Fruit fly (Drosophila melanogaster): Measurements from ENCODE around the gene ppk26.

The ppk26 gene

dm6 chr3L:7455849-7456248 is at the start of gene ppk26:
TSS of gene ppk26 (plus strand) at chr3L:7456149.
- TF ChIP-seq CG13204 (GFP tag; optimal IDR thresholded peaks at IDR 0.05), result no peak
- no peak for TF ChIP-seq CG14655 (GFP tag; optimal IDR thresholded peaks at IDR 0.05)
- TF ChIP-seq Snoo (tag; optimal IDR thresholded peaks at IDR 0.05), result no peak

- TF ChIP-seq CG32121 (GFP tag; IDR thresholded peaks at IDR 0.05) (no peak), CG17806 (tag; optimal IDR thresholded peaks at IDR 0.05) (no peak), Pif1A (GFP tag; optimal IDR thresholded peaks at IDR 0.05) (no peak), CG15710 (tag; optimal IDR thresholded peaks at IDR 0.05) (no peak), Snoo (tag; optimal IDR thresholded peaks at IDR 0.05) (no peak)
Observed at dm6 chr3L:7422578-7422977, 33.4 kb upstream of the ppk26 start.

- peak; percentile 64; the same call in 1 of the 3 replicates for TF ChIP-seq CG4496 (GFP tag; IDR thresholded peaks at IDR 0.05)
- no peak for TF ChIP-seq gl (tag; optimal IDR thresholded peaks at IDR 0.05)
- no peak for TF ChIP-seq fd96Ca (GFP tag; IDR thresholded peaks at IDR 0.05)
- TF ChIP-seq Ets98B (GFP tag; IDR thresholded peaks at IDR 0.05), result 0 out of 2 replicates have a peak, but pooled peaks have one; percentile 37
- no peak for TF ChIP-seq CG8301 (tag; optimal IDR thresholded peaks at IDR 0.05)
- TF ChIP-seq CG13204 (GFP tag; optimal IDR thresholded peaks at IDR 0.05), result no peak
- TF ChIP-seq EcR (GFP tag; optimal IDR thresholded peaks at IDR 0.05), result no peak
- no peak for TF ChIP-seq CG9948 (tag; optimal IDR thresholded peaks at IDR 0.05)
- no peak for TF ChIP-seq D1 (tag; optimal IDR thresholded peaks at IDR 0.05)
- no peak for TF ChIP-seq CG14655 (GFP tag; optimal IDR thresholded peaks at IDR 0.05)
Observed at dm6 chr3L:7423517-7423916, 32.4 kb upstream of the ppk26 start, which contains the start of gene CG42458. TSS of gene CG42458 (plus strand) at chr3L:7423827.

- TF ChIP-seq fd96Ca (GFP tag; IDR thresholded peaks at IDR 0.05) (no peak), EcR (GFP tag; optimal IDR thresholded peaks at IDR 0.05) (no peak), CG34367 (tag; optimal IDR thresholded peaks at IDR 0.05) (no peak)
Observed at dm6 chr3L:7432265-7432664, 23.7 kb upstream of the ppk26 start.

- no peak for TF ChIP-seq CG15710 (tag; optimal IDR thresholded peaks at IDR 0.05)
- TF ChIP-seq CG12605 (GFP tag; IDR thresholded peaks at IDR 0.05), result no peak
- no peak for TF ChIP-seq CG17806 (tag; optimal IDR thresholded peaks at IDR 0.05)
- TF ChIP-seq CG32121 (GFP tag; IDR thresholded peaks at IDR 0.05), result no peak
- TF ChIP-seq CG14655 (GFP tag; optimal IDR thresholded peaks at IDR 0.05), result no peak
- TF ChIP-seq D1 (tag; optimal IDR thresholded peaks at IDR 0.05), result no peak
- TF ChIP-seq fd96Ca (GFP tag; IDR thresholded peaks at IDR 0.05), result no peak
- no peak for TF ChIP-seq CG13204 (GFP tag; optimal IDR thresholded peaks at IDR 0.05)
- TF ChIP-seq Pif1A (GFP tag; optimal IDR thresholded peaks at IDR 0.05), result no peak
Observed at dm6 chr3L:7432811-7433324, 23.1 kb upstream of the ppk26 start.

dm6 chr3L:7433325-7433827 is 22.6 kb upstream of the ppk26 start:
- TF ChIP-seq Ets98B (GFP tag; IDR thresholded peaks at IDR 0.05) (peak; percentile 65), CG8159 (tag; optimal IDR thresholded peaks at IDR 0.05) (peak; percentile 39), CG9948 (tag; optimal IDR thresholded peaks at IDR 0.05) (peak; percentile 56), rn (GFP tag; IDR thresholded peaks at IDR 0.05) (peak; percentile 50; the same call in 1 of the 2 replicates), CG10348 (GFP tag; IDR thresholded peaks at IDR 0.05) (no peak), CG15710 (tag; optimal IDR thresholded peaks at IDR 0.05) (peak; percentile 9), Snoo (tag; optimal IDR thresholded peaks at IDR 0.05) (no peak), CG8301 (tag; optimal IDR thresholded peaks at IDR 0.05) (peak; percentile 34), gl (tag; optimal IDR thresholded peaks at IDR 0.05) (peak; percentile 64), fd96Ca (GFP tag; IDR thresholded peaks at IDR 0.05) (peak; percentile 66; the same call in 2 of the 3 replicates), CG12605 (GFP tag; IDR thresholded peaks at IDR 0.05) (peak; percentile 74), CG17806 (tag; optimal IDR thresholded peaks at IDR 0.05) (peak; percentile 33), Pif1A (GFP tag; optimal IDR thresholded peaks at IDR 0.05) (no peak), CG4496 (GFP tag; IDR thresholded peaks at IDR 0.05) (peak; percentile 79), CG34367 (tag; optimal IDR thresholded peaks at IDR 0.05) (peak; percentile 42), Pif1B (GFP tag; optimal IDR thresholded peaks at IDR 0.05) (no peak), CG32121 (GFP tag; IDR thresholded peaks at IDR 0.05) (peak; percentile 74; the same call in 1 of the 2 replicates), CG14655 (GFP tag; optimal IDR thresholded peaks at IDR 0.05) (peak; percentile 56), D1 (tag; optimal IDR thresholded peaks at IDR 0.05) (peak; percentile 27), CG13204 (GFP tag; optimal IDR thresholded peaks at IDR 0.05) (peak; percentile 28), EcR (GFP tag; optimal IDR thresholded peaks at IDR 0.05) (peak; percentile 76)

- TF ChIP-seq CG9948 (tag; optimal IDR thresholded peaks at IDR 0.05) (no peak), CG34367 (tag; optimal IDR thresholded peaks at IDR 0.05) (no peak), Snoo (tag; optimal IDR thresholded peaks at IDR 0.05) (no peak)
Observed at dm6 chr3L:7434198-7434597, 21.8 kb upstream of the ppk26 start.

Measured in whole organism, pupa.